Worm (Caenorhabditis elegans) whole organism, L4 larva: Measurements from ENCODE around the gene T24F1.4.

Experiments
- D1046.2 ChIP-seq: fragments of 200-800 bp; sonication (Bioruptor generic); IDR thresholded peaks from 2 replicates; pipeline ENCODE4 v1.3.6; 2022; ENCODE audit warnings: missing genetic modification characterization, missing compliant biosample characterization
- ZK546.5 ChIP-seq, 2 experiments: sonication (generic microtip); optimal IDR thresholded peaks; 2 replicates each; lab custom pipeline; 2017; ENCODE audit warnings: missing biosample characterization in 2 of 2, missing genetic modification characterization in 2 of 2
- ceh-44 ChIP-seq: fragments of 200-800 bp; sonication (Bioruptor generic); IDR thresholded peaks from 2 replicates; pipeline ENCODE4 v1.3.6; 2022; ENCODE audit warnings: missing genetic modification reagents, missing genetic modification characterization, missing compliant biosample characterization
- duxl-1 ChIP-seq: sonication (generic microtip); optimal IDR thresholded peaks from 2 replicates; lab custom pipeline; 2016; ENCODE audit warnings: mild to moderate bottlenecking, missing genetic modification characterization, moderate library complexity, missing compliant biosample characterization; ENCODE audit not compliant: poor library complexity
- lin-13 ChIP-seq: fragments of 150-350 bp; optimal IDR thresholded peaks from 2 replicates; lab custom pipeline; 2014; ENCODE audit warnings: missing biosample characterization, missing genetic modification reagents, missing genetic modification characterization
- lin-29 ChIP-seq: fragments of 200-800 bp; sonication (Bioruptor generic); IDR thresholded peaks from 2 replicates; pipeline ENCODE4 v1.3.6; 2022; ENCODE audit warnings: missing genetic modification reagents, missing genetic modification characterization, missing compliant biosample characterization
- nhr-11 ChIP-seq: fragments of 150-350 bp; optimal IDR thresholded peaks from 2 replicates; lab custom pipeline; 2014; ENCODE audit warnings: missing biosample characterization, missing genetic modification characterization
- pha-4 ChIP-seq, 2 experiments: fragments of 150-350 bp in 1 of 2; fragments of 200-800 bp in 1 of 2; sonication (Bioruptor generic) in 1 of 2; IDR thresholded peaks in 1 of 2; optimal IDR thresholded peaks in 1 of 2; 2 replicates each; pipeline versions ENCODE4 v1.3.6 to Lab custom; 2014 to 2022; ENCODE audit warnings: missing genetic modification characterization in 2 of 2, missing genetic modification reagents in 2 of 2, missing biosample characterization in 1 of 2, missing compliant biosample characterization in 1 of 2
- skn-1 ChIP-seq: fragments of 150-350 bp; optimal IDR thresholded peaks from 2 replicates; lab custom pipeline; 2014; ENCODE audit warnings: missing biosample characterization, missing genetic modification characterization
- tag-97 ChIP-seq: fragments of 200-800 bp; sonication (Bioruptor generic); IDR thresholded peaks from 2 replicates; pipeline ENCODE4 v1.3.6; 2022; ENCODE audit warnings: missing genetic modification characterization, missing compliant biosample characterization
- unc-130 ChIP-seq: sonication (generic microtip); optimal IDR thresholded peaks from 2 replicates; lab custom pipeline; 2016; ENCODE audit warnings: missing genetic modification reagents, missing genetic modification characterization, missing compliant biosample characterization
- ztf-11 ChIP-seq: fragments of 150-350 bp; optimal IDR thresholded peaks from 2 replicates; lab custom pipeline; 2014; ENCODE audit warnings: missing biosample characterization, missing genetic modification characterization
- ztf-7 ChIP-seq: fragments of 150-350 bp; optimal IDR thresholded peaks from 2 replicates; lab custom pipeline; 2014; ENCODE audit warnings: missing biosample characterization, missing genetic modification characterization

ce11 chrII:11316663-11317062 is 2.6 kb upstream of the T24F1.4 start:
- TF ChIP-seq D1046.2 (GFP tag; lab: Robert Waterston, UW) (no peak), lin-13 (GFP tag; lab: Kevin White, UChicago) (no peak), ceh-44 (GFP tag; lab: Robert Waterston, UW) (no peak), tag-97 (no peak), ZK546.5 (tag; optimal IDR thresholded peaks at IDR 0.05; lab: Kevin White, UChicago) (no peak), ztf-11 (tag; lab: Kevin White, UChicago) (no peak), skn-1 (tag; lab: Kevin White, UChicago) (no peak), nhr-11 (tag; lab: Kevin White, UChicago) (no peak), duxl-1 (tag; lab: Kevin White, UChicago) (no peak), ztf-7 (no peak), lin-29 (GFP tag; lab: Robert Waterston, UW) (no peak), unc-130 (GFP tag; lab: Kevin White, UChicago) (no peak), pha-4 (GFP tag; IDR thresholded peaks at IDR 0.05; lab: Robert Waterston, UW) (no peak), pha-4 (tag; optimal IDR thresholded peaks at IDR 0.05; lab: Kevin White, UChicago) (no peak)
